Worm (Caenorhabditis elegans) whole organism, young adult: ENCODE measurements around the gene erd-2.2.

ENCODE experiments used
- K12H6.12 ChIP-seq: fragments of 200-800 bp; sonication (Bioruptor generic); optimal IDR thresholded peaks from 2 replicates; lab custom pipeline; 2018; ENCODE audit warnings: mild to moderate bottlenecking, missing genetic modification characterization, missing compliant biosample characterization
- ama-1 ChIP-seq, 3 experiments: fragments of 150-350 bp in 1 of 3; sonication (generic microtip) in 2 of 3; optimal IDR thresholded peaks; 2 replicates each; lab custom pipeline; 2014 to 2018; ENCODE audit warnings: missing biosample characterization in 2 of 3, missing genetic modification characterization in 2 of 3, missing genetic modification reagents in 2 of 3
- nhr-120 ChIP-seq: fragments of 200-800 bp; sonication (Bioruptor generic); IDR thresholded peaks from 2 replicates; pipeline ENCODE4 v1.3.6; 2022; ENCODE audit warnings: missing genetic modification characterization, missing compliant biosample characterization
- snpc-3.4 ChIP-seq: sonication (generic microtip); optimal IDR thresholded peaks from 2 replicates; lab custom pipeline; 2017; ENCODE audit warnings: missing genetic modification characterization, mild to moderate bottlenecking, missing compliant biosample characterization, antibody characterized with exemption, moderate library complexity, missing genotype, missing genetic modification reagents
- somi-1 ChIP-seq: fragments of 200-800 bp; sonication (Bioruptor generic); optimal IDR thresholded peaks from 2 replicates; lab custom pipeline; 2018; ENCODE audit warnings: mild to moderate bottlenecking, missing genetic modification characterization, missing compliant biosample characterization
- unc-62 ChIP-seq: fragments of 150-350 bp; optimal IDR thresholded peaks from 2 replicates; lab custom pipeline; 2014; ENCODE audit warnings: missing biosample characterization, missing genetic modification reagents, missing genetic modification characterization
- ztf-26 ChIP-seq: sonication (generic microtip); optimal IDR thresholded peaks from 2 replicates; lab custom pipeline; 2017; ENCODE audit warnings: missing genetic modification characterization, missing compliant biosample characterization
- ztf-6 ChIP-seq: fragments of 200-800 bp; sonication (Bioruptor generic); IDR thresholded peaks from 2 replicates; pipeline ENCODE4 v1.3.6; 2022; ENCODE audit warnings: missing genetic modification reagents, missing genetic modification characterization, missing compliant biosample characterization

- TF ChIP-seq somi-1 (GFP tag; lab: Kevin White, UChicago) (no peak), unc-62 (GFP tag; lab: Kevin White, UChicago) (no peak), ztf-26 (tag; lab: Kevin White, UChicago) (no peak), K12H6.12 (tag; lab: Kevin White, UChicago) (no peak), snpc-3.4 (peak; percentile 35), ztf-6 (GFP tag; lab: Robert Waterston, UW) (no peak), ama-1 (optimal IDR thresholded peaks at IDR 0.05; lab: Kevin White, UChicago) (no peak), ama-1 (GFP tag; optimal IDR thresholded peaks at IDR 0.05; lab: Kevin White, UChicago) (no peak), nhr-120 (no peak)
These were observed 7.9 kb downstream of the erd-2.2 start for ce11 chrIII:5914717-5915116.
